Fruit fly (Drosophila melanogaster): ENCODE measurements around the gene CG10163.

CG10163 gene

DNA sequence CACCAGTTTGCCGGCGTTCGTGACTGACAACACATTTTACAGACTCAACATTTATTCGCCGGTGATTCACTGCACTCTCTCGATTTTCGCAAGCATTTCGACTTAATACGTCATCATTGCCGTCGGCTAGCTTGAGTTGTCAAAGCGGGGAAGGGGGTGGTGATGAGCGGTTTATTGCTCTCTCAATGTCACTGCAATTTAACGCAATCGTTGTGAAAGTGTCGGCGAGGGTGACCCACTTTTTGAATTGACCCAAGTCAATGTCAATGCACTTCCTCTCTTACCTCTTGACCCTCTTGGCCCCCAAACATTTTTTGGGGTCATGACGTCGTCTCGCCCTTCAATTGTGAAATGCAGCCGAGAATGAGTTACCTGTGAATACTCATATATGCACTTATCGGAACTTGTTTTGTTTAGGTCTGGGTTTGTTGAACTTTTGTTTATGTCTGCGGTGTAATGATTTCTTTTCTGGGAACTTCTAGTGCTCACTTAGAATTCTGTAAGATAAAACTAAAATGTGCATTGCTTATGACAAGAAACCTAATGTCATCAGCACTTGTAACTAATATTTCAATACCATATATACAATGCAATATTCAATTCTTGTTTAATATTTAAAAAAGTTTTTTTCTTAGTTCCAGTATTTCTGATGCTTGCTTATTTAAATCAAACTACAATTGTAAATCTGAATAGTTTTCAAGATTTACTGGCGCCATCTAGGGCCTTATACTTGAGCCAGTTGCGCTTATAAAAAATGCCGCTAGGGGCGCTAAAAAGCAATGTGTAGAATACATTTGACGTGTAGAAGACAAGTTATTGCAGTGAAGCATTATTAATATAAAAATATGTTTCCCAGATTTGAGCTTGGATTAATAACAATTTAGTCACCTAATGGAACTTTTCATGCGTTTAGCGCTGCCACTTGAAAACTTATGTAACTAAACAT, 5.6 kb upstream of the CG10163 start (continued):
- TF ChIP-seq CG13287 (GFP tag; IDR thresholded peaks at IDR 0.05; ENCODE audit: partially characterized antibody) (peak; percentile 49; the same call in 1 of the 2 replicates), CG3407 (GFP tag; optimal IDR thresholded peaks at IDR 0.05) (no peak), Dek (tag; optimal IDR thresholded peaks at IDR 0.05) (peak; percentile 54), CG10462 (GFP tag; optimal IDR thresholded peaks at IDR 0.05) (no peak), CG9727 (GFP tag; optimal IDR thresholded peaks at IDR 0.05) (no peak), Ssrp (tag; optimal IDR thresholded peaks at IDR 0.05) (peak; percentile 30), sqz (GFP tag; optimal IDR thresholded peaks at IDR 0.05) (no peak), Awh (GFP tag; IDR thresholded peaks at IDR 0.05) (no peak), Oli (tag; optimal IDR thresholded peaks at IDR 0.05) (peak; percentile 19), NC2α (GFP tag; optimal IDR thresholded peaks at IDR 0.05) (peak; percentile 2), repo (GFP tag; optimal IDR thresholded peaks at IDR 0.05) (no peak), CG11247 (GFP tag; IDR thresholded peaks at IDR 0.05) (peak; percentile 76), H2.0 (GFP tag; IDR thresholded peaks at IDR 0.05) (0 out of 2 replicates have a peak, but pooled peaks have one; percentile 20), Ets65A (GFP tag) (peak; percentile 97), CG3995 (GFP tag; optimal IDR thresholded peaks at IDR 0.05) (no peak), otp (GFP tag; IDR thresholded peaks at IDR 0.05) (no peak), CG7987 (GFP tag; optimal IDR thresholded peaks at IDR 0.05) (peak; percentile 40), Ada2b (GFP tag; IDR thresholded peaks at IDR 0.05) (no peak), schlank (tag; optimal IDR thresholded peaks at IDR 0.05) (no peak), CG12744 (GFP tag; optimal IDR thresholded peaks at IDR 0.05) (peak; percentile 68), Poxn (GFP tag; IDR thresholded peaks at IDR 0.05) (no peak), CG16813 (GFP tag; IDR thresholded peaks at IDR 0.05; ENCODE audit: partially characterized antibody) (no peak; the same call in 2 of the 3 replicates), croc (GFP tag; conservative IDR thresholded peaks at IDR 0.05) (no peak), sisA (GFP tag; IDR thresholded peaks at IDR 0.05) (peak; percentile 14; the same call in 1 of the 2 replicates), CG14441 (GFP tag; IDR thresholded peaks at IDR 0.05) (peak; percentile 57; the same call in 1 of the 2 replicates), Hey (tag; optimal IDR thresholded peaks at IDR 0.05) (no peak), Kr (GFP tag; optimal IDR thresholded peaks at IDR 0.05) (no peak), scrt (GFP tag; optimal IDR thresholded peaks at IDR 0.05) (peak; percentile 13), CoRest (tag; optimal IDR thresholded peaks at IDR 0.05) (peak; percentile 62), Dad (GFP tag; optimal IDR thresholded peaks at IDR 0.05) (no peak), Eip74EF (GFP tag; optimal IDR thresholded peaks at IDR 0.05) (no peak), CG8089 (GFP tag; optimal IDR thresholded peaks at IDR 0.05) (no peak), CG14050 (GFP tag; IDR thresholded peaks at IDR 0.05) (no peak), ranshi (GFP tag; IDR thresholded peaks at IDR 0.05) (no peak), chinmo (GFP tag; IDR thresholded peaks at IDR 0.05; ENCODE audit: partially characterized antibody) (no peak), CG17361 (GFP tag; IDR thresholded peaks at IDR 0.05) (peak; percentile 55; the same call in 2 of the 3 replicates), Vsx1 (GFP tag; optimal IDR thresholded peaks at IDR 0.05) (no peak), CG5953 (GFP tag; IDR thresholded peaks at IDR 0.05) (no peak), CG12391 (tag; optimal IDR thresholded peaks at IDR 0.05) (peak; percentile 39), exex (tag; optimal IDR thresholded peaks at IDR 0.05) (no peak), ems (GFP tag; optimal IDR thresholded peaks at IDR 0.05) (peak; percentile 36), Mes4 (GFP tag; optimal IDR thresholded peaks at IDR 0.05) (peak; percentile 11), tio (GFP tag; optimal IDR thresholded peaks at IDR 0.05) (no peak), ash1 (GFP tag; optimal IDR thresholded peaks at IDR 0.05) (no peak), pzg (GFP tag; optimal IDR thresholded peaks at IDR 0.05) (no peak), MBD-R2 (GFP tag; IDR thresholded peaks at IDR 0.05) (no peak), CG8944 (GFP tag; optimal IDR thresholded peaks at IDR 0.05) (peak; percentile 59), Opbp (GFP tag; IDR thresholded peaks at IDR 0.05; ENCODE audit: partially characterized antibody) (peak; percentile 67; the same call in 2 of the 3 replicates)
